Fruit fly (Drosophila melanogaster) whole organism, embryonic: ENCODE data around the gene dia.

Experiments used
- Asciz ChIP-seq: fragments of 200-800 bp; sonication (Bioruptor generic); optimal IDR thresholded peaks from 2 replicates; lab custom pipeline; 2017; ENCODE audit warnings: missing biosample characterization, mild to moderate bottlenecking, missing genetic modification characterization, missing genetic modification reagents
- CG10209 ChIP-seq: fragments of 200-800 bp; sonication (Bioruptor generic); optimal IDR thresholded peaks from 3 replicates; lab custom pipeline; 2017; ENCODE audit warnings: missing biosample characterization, mild to moderate bottlenecking, missing genetic modification characterization, missing genetic modification reagents
- CG1024 ChIP-seq: fragments of 200-800 bp; sonication (Bioruptor generic); IDR thresholded peaks from 2 replicates; pipeline ENCODE4 v1.3.6; 2022; ENCODE audit warnings: missing biosample characterization, missing genetic modification characterization
- CG10959 ChIP-seq: fragments of 200-800 bp; sonication (Bioruptor generic); IDR thresholded peaks from 2 replicates; pipeline ENCODE4 v1.3.6; 2022; ENCODE audit warnings: missing biosample characterization, missing genetic modification characterization
- CG14050 ChIP-seq: fragments of 200-800 bp; sonication (Bioruptor generic); IDR thresholded peaks from 3 replicates; pipeline ENCODE4 v1.3.6; 2022; ENCODE audit warnings: missing biosample characterization, missing genetic modification characterization
- CG1529 ChIP-seq: fragments of 200-800 bp; sonication (Bioruptor generic); optimal IDR thresholded peaks from 3 replicates; lab custom pipeline; 2018; ENCODE audit warnings: missing biosample characterization, missing genetic modification characterization
- CG17568 ChIP-seq: fragments of 200-800 bp; sonication (Bioruptor generic); optimal IDR thresholded peaks from 2 replicates; lab custom pipeline; 2018; ENCODE audit warnings: missing biosample characterization, mild to moderate bottlenecking, missing genetic modification characterization, moderate library complexity
- CG30020 ChIP-seq: fragments of 200-800 bp; optimal IDR thresholded peaks from 2 replicates; lab custom pipeline; 2019; ENCODE audit warnings: missing biosample characterization, mild to moderate bottlenecking, missing genetic modification characterization, moderate library complexity
- CG3065 ChIP-seq: fragments of 200-800 bp; sonication (Bioruptor generic); optimal IDR thresholded peaks from 2 replicates; lab custom pipeline; 2016; ENCODE audit warnings: missing biosample characterization, missing genetic modification characterization
- CG32532 ChIP-seq: fragments of 200-800 bp; sonication (Bioruptor generic); IDR thresholded peaks from 2 replicates; pipeline ENCODE4 v1.3.6; 2022; ENCODE audit warnings: missing biosample characterization, missing genetic modification characterization
- CG34376 ChIP-seq: fragments of 200-800 bp; sonication (Bioruptor generic); optimal IDR thresholded peaks from 2 replicates; lab custom pipeline; 2018; ENCODE audit warnings: missing biosample characterization, mild to moderate bottlenecking, missing genetic modification characterization
- CG42726 ChIP-seq: fragments of 200-800 bp; sonication (Bioruptor generic); IDR thresholded peaks from 2 replicates; pipeline ENCODE4 v1.3.6; 2022; ENCODE audit warnings: missing biosample characterization, missing genetic modification characterization; ENCODE audit not compliant: partially characterized antibody
- CG6254 ChIP-seq: fragments of 200-800 bp; sonication (Bioruptor generic); optimal IDR thresholded peaks from 3 replicates; lab custom pipeline; 2017; ENCODE audit warnings: mild to moderate bottlenecking, missing biosample characterization, missing genetic modification reagents, missing genetic modification characterization
- CG7372 ChIP-seq: fragments of 200-800 bp; sonication (Bioruptor generic); IDR thresholded peaks from 2 replicates; pipeline ENCODE4 v1.3.6; 2022; ENCODE audit warnings: missing biosample characterization, missing genetic modification characterization
- CG8089 ChIP-seq: fragments of 200-800 bp; sonication (Bioruptor generic); optimal IDR thresholded peaks from 3 replicates; lab custom pipeline; 2016; ENCODE audit warnings: missing biosample characterization, missing genetic modification characterization
- CG8765 ChIP-seq: fragments of 200-800 bp; sonication (Bioruptor generic); IDR thresholded peaks from 2 replicates; pipeline ENCODE4 v1.3.6; 2022; ENCODE audit warnings: missing biosample characterization, missing genetic modification characterization
- CG9609 ChIP-seq: fragments of 200-800 bp; sonication (Bioruptor generic); optimal IDR thresholded peaks from 3 replicates; lab custom pipeline; 2016; ENCODE audit warnings: missing biosample characterization, missing genetic modification characterization
- CG9817 ChIP-seq: fragments of 200-800 bp; sonication (Bioruptor generic); optimal IDR thresholded peaks from 2 replicates; lab custom pipeline; 2018; ENCODE audit warnings: missing biosample characterization, mild to moderate bottlenecking, missing genetic modification characterization, moderate library complexity
- CG9876 ChIP-seq: fragments of 200-800 bp; sonication (Bioruptor generic); optimal IDR thresholded peaks from 2 replicates; lab custom pipeline; 2016; ENCODE audit warnings: missing biosample characterization, missing genetic modification characterization
- Dll ChIP-seq: fragments of 200-800 bp; sonication (Bioruptor generic); IDR thresholded peaks from 4 replicates; pipeline ENCODE4 v1.3.6; 2022; ENCODE audit warnings: missing biosample characterization, missing genetic modification characterization; ENCODE audit not compliant: partially characterized antibody
- Gug ChIP-seq: fragments of 200-800 bp; sonication (Bioruptor generic); IDR thresholded peaks from 4 replicates; pipeline ENCODE4 v1.3.6; 2022; ENCODE audit warnings: missing biosample characterization, missing genetic modification characterization
- HLH4C ChIP-seq: fragments of 200-800 bp; sonication (Bioruptor generic); IDR thresholded peaks from 3 replicates; pipeline ENCODE4 v1.3.6; 2022; ENCODE audit warnings: missing biosample characterization, missing genetic modification characterization; ENCODE audit not compliant: partially characterized antibody
- Hmx ChIP-seq: fragments of 200-800 bp; sonication (Bioruptor generic); optimal IDR thresholded peaks from 2 replicates; lab custom pipeline; 2016; ENCODE audit warnings: missing biosample characterization, missing genetic modification characterization
- Hr51 ChIP-seq, 2 experiments: fragments of 200-800 bp; sonication (Bioruptor generic); optimal IDR thresholded peaks; 2 replicates in 1 of 2; 3 replicates in 1 of 2; lab custom pipeline; 2016 to 2018; ENCODE audit warnings: missing biosample characterization in 2 of 2, missing genetic modification characterization in 2 of 2, mild to moderate bottlenecking in 1 of 2, moderate library complexity in 1 of 2
- Med ChIP-seq: fragments of 200-800 bp; sonication (Bioruptor generic); peaks from one replicate; lab custom pipeline; 2016; ENCODE audit warnings: missing biosample characterization, missing genetic modification characterization, mild to moderate bottlenecking, inconsistent platforms, moderate library complexity
- NfI ChIP-seq: fragments of 200-800 bp; sonication (Bioruptor generic); optimal IDR thresholded peaks from 3 replicates; lab custom pipeline; 2018; ENCODE audit warnings: missing biosample characterization, mild to moderate bottlenecking, missing genetic modification characterization, moderate library complexity
- Oli ChIP-seq: fragments of 200-800 bp; sonication (Bioruptor generic); optimal IDR thresholded peaks from 2 replicates; lab custom pipeline; 2018; ENCODE audit warnings: missing biosample characterization, mild to moderate bottlenecking, missing genetic modification characterization, moderate library complexity
- Rfx ChIP-seq: fragments of 200-800 bp; sonication (Bioruptor generic); IDR thresholded peaks from 2 replicates; pipeline ENCODE4 v1.3.6; 2022; ENCODE audit warnings: missing biosample characterization, missing genetic modification characterization
- Side ChIP-seq: fragments of 200-800 bp; sonication (Bioruptor generic); optimal IDR thresholded peaks from 2 replicates; lab custom pipeline; 2016; ENCODE audit warnings: missing biosample characterization, missing genetic modification characterization
- ato ChIP-seq: fragments of 200-800 bp; sonication (Bioruptor generic); IDR thresholded peaks from 2 replicates; pipeline ENCODE4 v1.3.6; 2022; ENCODE audit warnings: missing biosample characterization, missing genetic modification characterization; ENCODE audit not compliant: partially characterized antibody
- bbx ChIP-seq: fragments of 200-800 bp; sonication (Bioruptor generic); IDR thresholded peaks from 2 replicates; pipeline ENCODE4 v1.3.6; 2022; ENCODE audit warnings: missing biosample characterization, missing genetic modification characterization; ENCODE audit not compliant: partially characterized antibody
- cato ChIP-seq: fragments of 200-800 bp; sonication (Bioruptor generic); optimal IDR thresholded peaks from 2 replicates; lab custom pipeline; 2016; ENCODE audit warnings: missing biosample characterization, missing genetic modification characterization, borderline replicate concordance
- caup ChIP-seq: fragments of 200-800 bp; sonication (Bioruptor generic); optimal IDR thresholded peaks from 3 replicates; lab custom pipeline; 2017; ENCODE audit warnings: missing biosample characterization, mild to moderate bottlenecking, missing genetic modification characterization, moderate library complexity; ENCODE audit not compliant: severe bottlenecking
- chinmo ChIP-seq: fragments of 200-800 bp; sonication (Bioruptor generic); IDR thresholded peaks from 4 replicates; pipeline ENCODE4 v1.3.6; 2022; ENCODE audit warnings: missing biosample characterization, missing genetic modification characterization; ENCODE audit not compliant: partially characterized antibody
- gcm ChIP-seq: fragments of 200-800 bp; sonication (Bioruptor generic); optimal IDR thresholded peaks from 2 replicates; lab custom pipeline; 2019; ENCODE audit warnings: missing biosample characterization, mild to moderate bottlenecking, missing genetic modification characterization, moderate library complexity
- gsb-n ChIP-seq: fragments of 200-800 bp; sonication (Bioruptor generic); optimal IDR thresholded peaks from 3 replicates; lab custom pipeline; 2018; ENCODE audit warnings: missing biosample characterization, mild to moderate bottlenecking, missing genetic modification characterization
- her ChIP-seq: fragments of 200-800 bp; sonication (Bioruptor generic); optimal IDR thresholded peaks from 2 replicates; lab custom pipeline; 2016; ENCODE audit warnings: missing biosample characterization, missing genetic modification characterization
- insv ChIP-seq, 2 experiments: fragments of 200-800 bp; sonication (Bioruptor generic); optimal IDR thresholded peaks; 3 replicates each; lab custom pipeline; 2016 to 2018; ENCODE audit warnings: missing biosample characterization in 2 of 2, missing genetic modification characterization in 2 of 2
- lab ChIP-seq: fragments of 200-800 bp; sonication (Bioruptor generic); optimal IDR thresholded peaks from 3 replicates; lab custom pipeline; 2017; ENCODE audit warnings: missing biosample characterization, missing genetic modification characterization, mild to moderate bottlenecking, moderate library complexity, missing genetic modification reagents
- mam ChIP-seq: fragments of 200-800 bp; sonication (Bioruptor generic); optimal IDR thresholded peaks from 3 replicates; lab custom pipeline; 2016; ENCODE audit warnings: missing biosample characterization, missing genetic modification characterization
- onecut ChIP-seq: fragments of 200-800 bp; sonication (Bioruptor generic); IDR thresholded peaks from 2 replicates; pipeline ENCODE4 v1.3.6; 2022; ENCODE audit warnings: missing biosample characterization, missing genetic modification characterization
- p53 ChIP-seq: fragments of 200-800 bp; sonication (Bioruptor generic); optimal IDR thresholded peaks from 2 replicates; lab custom pipeline; 2016; ENCODE audit warnings: missing biosample characterization, missing genetic modification characterization
- pros ChIP-seq: fragments of 200-800 bp; sonication (Bioruptor generic); optimal IDR thresholded peaks from 3 replicates; lab custom pipeline; 2019; ENCODE audit warnings: missing biosample characterization, mild to moderate bottlenecking, missing genetic modification characterization, moderate library complexity
- ranshi ChIP-seq: fragments of 200-800 bp; sonication (Bioruptor generic); IDR thresholded peaks from 2 replicates; pipeline ENCODE4 v1.3.6; 2022; ENCODE audit warnings: missing biosample characterization, missing genetic modification characterization
- repo ChIP-seq: fragments of 200-800 bp; sonication (Bioruptor generic); optimal IDR thresholded peaks from 2 replicates; lab custom pipeline; 2016; ENCODE audit warnings: missing biosample characterization, missing genetic modification characterization
- rib ChIP-seq: fragments of 200-800 bp; sonication (Bioruptor generic); IDR thresholded peaks from 2 replicates; pipeline ENCODE4 v1.3.6; 2022; ENCODE audit warnings: missing biosample characterization, missing genetic modification characterization
- ro ChIP-seq: fragments of 200-800 bp; sonication (Bioruptor generic); IDR thresholded peaks from 2 replicates; pipeline ENCODE4 v1.3.6; 2022; ENCODE audit warnings: missing biosample characterization, missing genetic modification characterization
- trem ChIP-seq: fragments of 200-800 bp; optimal IDR thresholded peaks from 3 replicates; lab custom pipeline; 2019; ENCODE audit warnings: missing biosample characterization, mild to moderate bottlenecking, missing genetic modification characterization, moderate library complexity
- vnd ChIP-seq: fragments of 200-800 bp; sonication (Bioruptor generic); IDR thresholded peaks from 3 replicates; pipeline ENCODE4 v1.3.6; 2022; ENCODE audit warnings: missing biosample characterization, missing genetic modification characterization; ENCODE audit not compliant: partially characterized antibody

The dia gene

dm6 chr2L:20761951-20762538 lies 4.1 kb downstream of the dia start (continued):
- TF ChIP-seq CG9609 (GFP tag; lab: Kevin White, UChicago) (no peak), Hmx (GFP tag; lab: Kevin White, UChicago) (no peak), p53 (GFP tag; lab: Kevin White, UChicago) (no peak), CG1024 (GFP tag; lab: Robert Waterston, UW) (no peak), trem (peak; percentile 44), CG32532 (GFP tag; lab: Robert Waterston, UW) (peak; percentile 34; the same call in 1 of the 2 replicates), Med (GFP tag; lab: Kevin White, UChicago) (peak; percentile 16), CG1529 (no peak), Gug (GFP tag; lab: Robert Waterston, UW) (no peak), rib (GFP tag; lab: Robert Waterston, UW) (no peak), CG10959 (GFP tag; lab: Robert Waterston, UW) (no peak), mam (GFP tag; lab: Kevin White, UChicago) (no peak), CG14050 (GFP tag; lab: Robert Waterston, UW) (peak; percentile 28; the same call in 1 of the 3 replicates), HLH4C (no peak), ato (GFP tag; lab: Robert Waterston, UW) (no peak), Rfx (GFP tag; lab: Robert Waterston, UW) (peak; percentile 53), CG8089 (GFP tag; lab: Kevin White, UChicago) (no peak), pros (GFP tag; lab: Kevin White, UChicago) (no peak), CG7372 (0 out of 2 replicates have a peak, but pooled peaks have one; percentile 30), CG30020 (no peak), CG8765 (GFP tag; lab: Robert Waterston, UW) (no peak), her (GFP tag; lab: Kevin White, UChicago) (no peak), repo (GFP tag; lab: Kevin White, UChicago) (no peak), vnd (no peak), CG17568 (GFP tag; lab: Kevin White, UChicago) (no peak), insv (GFP tag; optimal IDR thresholded peaks at IDR 0.05; lab: Kevin White, UChicago) (no peak), ranshi (GFP tag; lab: Robert Waterston, UW) (0 out of 2 replicates have a peak, but pooled peaks have one; percentile 53), CG3065 (GFP tag; lab: Kevin White, UChicago) (no peak), Hr51 (GFP tag; optimal IDR thresholded peaks at IDR 0.05; lab: Kevin White, UChicago) (peak in 1 of 2 experiments; percentile 64), lab (GFP tag; lab: Kevin White, UChicago) (peak; percentile 50), cato (GFP tag; lab: Kevin White, UChicago) (no peak), NfI (GFP tag; lab: Kevin White, UChicago) (no peak), Asciz (GFP tag; lab: Kevin White, UChicago) (no peak), caup (GFP tag; lab: Kevin White, UChicago) (no peak), CG9876 (no peak), CG9817 (tag; lab: Kevin White, UChicago) (no peak), CG42726 (GFP tag; lab: Robert Waterston, UW) (no peak), Oli (tag; lab: Kevin White, UChicago) (peak; percentile 50), CG34376 (GFP tag; lab: Kevin White, UChicago) (no peak), gcm (GFP tag; lab: Kevin White, UChicago) (peak; percentile 42), Dll (GFP tag; lab: Robert Waterston, UW) (no peak), CG6254 (peak; percentile 15), bbx (GFP tag; lab: Robert Waterston, UW) (no peak), Side (no peak), ro (GFP tag; lab: Robert Waterston, UW) (no peak), onecut (GFP tag; lab: Robert Waterston, UW) (no peak), gsb-n (tag; lab: Kevin White, UChicago) (peak; percentile 8), chinmo (GFP tag; lab: Robert Waterston, UW) (no peak), CG10209 (GFP tag; lab: Kevin White, UChicago) (peak; percentile 32)
